Fruit fly (Drosophila melanogaster) whole organism, pupa: ENCODE results near the gene CG14352.

Source experiments
- CG10348 ChIP-seq: fragments of 200-800 bp; sonication (Bioruptor generic); IDR thresholded peaks from 2 replicates; pipeline ENCODE4 v1.3.6; 2022; ENCODE audit warnings: missing biosample characterization, missing genetic modification characterization
- CG9948 ChIP-seq: fragments of 200-800 bp; sonication (Bioruptor generic); optimal IDR thresholded peaks from 2 replicates; lab custom pipeline; 2018; ENCODE audit warnings: missing biosample characterization, mild to moderate bottlenecking, missing genetic modification characterization, moderate library complexity
- fd96Ca ChIP-seq: fragments of 200-800 bp; sonication (Bioruptor generic); IDR thresholded peaks from 3 replicates; pipeline ENCODE4 v1.3.6; 2022; ENCODE audit warnings: missing biosample characterization, missing genetic modification characterization

DNA sequence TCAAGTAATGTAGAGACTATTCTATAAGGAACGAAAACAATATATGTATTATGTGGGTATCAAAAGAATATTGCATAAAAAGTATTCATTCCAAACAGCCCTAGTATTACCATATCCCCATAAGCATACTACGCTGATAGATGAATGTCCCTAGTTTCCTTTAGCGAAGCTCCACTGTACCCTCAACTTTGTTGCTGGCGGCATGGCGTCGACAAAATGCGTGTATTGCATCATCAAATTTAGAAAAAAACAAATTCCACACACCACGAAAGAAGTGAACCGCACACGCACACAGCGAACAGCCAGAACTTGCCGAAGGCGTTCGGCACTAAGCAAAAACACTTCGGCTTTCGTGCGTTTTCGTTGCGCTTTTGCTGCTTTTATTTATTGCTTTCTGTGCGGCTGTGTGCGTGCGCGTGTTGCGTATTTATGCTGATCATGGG lies 21.5 kb downstream of the CG14352 start:
- TF ChIP-seq CG9948 (tag; lab: Kevin White, UChicago) = no peak
- peak; percentile 75 for TF ChIP-seq fd96Ca (GFP tag; lab: Robert Waterston, UW)
- TF ChIP-seq CG10348 = peak; percentile 77
